Fruit fly (Drosophila melanogaster) whole organism, prepupa: ENCODE results near the gene dgt2.

ENCODE experiments used
- Blimp-1 ChIP-seq: fragments of 200-800 bp; sonication (Bioruptor generic); optimal IDR thresholded peaks from 3 replicates; lab custom pipeline; 2017; ENCODE audit warnings: missing biosample characterization, missing genetic modification characterization, mild to moderate bottlenecking, moderate library complexity, missing genetic modification reagents
- CG10669 ChIP-seq: fragments of 200-800 bp; sonication (Bioruptor generic); optimal IDR thresholded peaks from 3 replicates; lab custom pipeline; 2018; ENCODE audit warnings: missing biosample characterization, mild to moderate bottlenecking, missing genetic modification characterization, moderate library complexity
- CG11294 ChIP-seq: fragments of 200-800 bp; sonication (Bioruptor generic); IDR thresholded peaks from 2 replicates; pipeline ENCODE4 v1.3.6; 2022; ENCODE audit warnings: missing biosample characterization, missing genetic modification characterization
- CG11762 ChIP-seq: fragments of 200-800 bp; sonication (Bioruptor generic); optimal IDR thresholded peaks from 3 replicates; lab custom pipeline; 2016; ENCODE audit warnings: missing biosample characterization, missing genetic modification characterization; ENCODE audit not compliant: insufficient read depth
- CG11902 ChIP-seq: fragments of 200-800 bp; sonication (Bioruptor generic); optimal IDR thresholded peaks from 3 replicates; lab custom pipeline; 2016; ENCODE audit warnings: missing biosample characterization, missing genetic modification characterization
- CG1621 ChIP-seq: fragments of 200-800 bp; sonication (Bioruptor generic); optimal IDR thresholded peaks from 3 replicates; lab custom pipeline; 2018; ENCODE audit warnings: missing biosample characterization, mild to moderate bottlenecking, missing genetic modification characterization
- CG16779 ChIP-seq: fragments of 200-800 bp; sonication (Bioruptor generic); optimal IDR thresholded peaks from 3 replicates; lab custom pipeline; 2017; ENCODE audit warnings: missing biosample characterization, mild to moderate bottlenecking, missing genetic modification characterization
- CG3032 ChIP-seq: fragments of 200-800 bp; optimal IDR thresholded peaks from 2 replicates; lab custom pipeline; 2019; ENCODE audit warnings: missing biosample characterization, mild to moderate bottlenecking, missing genetic modification characterization, moderate library complexity
- CG31627 ChIP-seq: fragments of 200-800 bp; sonication (Bioruptor generic); optimal IDR thresholded peaks from 3 replicates; lab custom pipeline; 2016; ENCODE audit warnings: missing biosample characterization, missing genetic modification characterization
- CG6276 ChIP-seq: fragments of 200-800 bp; sonication (Bioruptor generic); optimal IDR thresholded peaks from 2 replicates; lab custom pipeline; 2017; ENCODE audit warnings: missing biosample characterization, mild to moderate bottlenecking, missing genetic modification characterization
- CG6792 ChIP-seq: fragments of 200-800 bp; sonication (Bioruptor generic); optimal IDR thresholded peaks from 3 replicates; lab custom pipeline; 2016; ENCODE audit warnings: missing biosample characterization, missing genetic modification characterization
- CG6808 ChIP-seq: fragments of 200-800 bp; sonication (Bioruptor generic); optimal IDR thresholded peaks from 3 replicates; lab custom pipeline; 2017; ENCODE audit warnings: missing biosample characterization, missing genetic modification characterization, mild to moderate bottlenecking, moderate library complexity, missing genetic modification reagents
- CG6854 ChIP-seq: fragments of 200-800 bp; sonication (Bioruptor generic); optimal IDR thresholded peaks from 2 replicates; lab custom pipeline; 2017; ENCODE audit warnings: missing biosample characterization, mild to moderate bottlenecking, missing genetic modification characterization
- CG7368 ChIP-seq: fragments of 200-800 bp; sonication (Bioruptor generic); optimal IDR thresholded peaks from 3 replicates; lab custom pipeline; 2016; ENCODE audit warnings: missing biosample characterization, missing genetic modification characterization
- CG8319 ChIP-seq: fragments of 200-800 bp; sonication (Bioruptor generic); optimal IDR thresholded peaks from 3 replicates; lab custom pipeline; 2016; ENCODE audit warnings: missing biosample characterization, missing genetic modification characterization
- CG8632 ChIP-seq: fragments of 200-800 bp; sonication (Bioruptor generic); optimal IDR thresholded peaks from 3 replicates; lab custom pipeline; 2016; ENCODE audit warnings: missing biosample characterization, missing genetic modification characterization
- Eip75B ChIP-seq: fragments of 200-800 bp; sonication (Bioruptor generic); optimal IDR thresholded peaks from 3 replicates; lab custom pipeline; 2016; ENCODE audit warnings: missing biosample characterization, missing genetic modification characterization
- Ets21C ChIP-seq: fragments of 200-800 bp; sonication (Bioruptor generic); optimal IDR thresholded peaks from 3 replicates; lab custom pipeline; 2016; ENCODE audit warnings: missing biosample characterization, missing genetic modification characterization
- Ets96B ChIP-seq: fragments of 200-800 bp; optimal IDR thresholded peaks from 2 replicates; lab custom pipeline; 2019; ENCODE audit warnings: missing biosample characterization, mild to moderate bottlenecking, missing genetic modification characterization, moderate library complexity
- Gug ChIP-seq: fragments of 200-800 bp; sonication (Bioruptor generic); IDR thresholded peaks from 2 replicates; pipeline ENCODE4 v1.3.6; 2022; ENCODE audit warnings: missing biosample characterization, missing genetic modification characterization
- Hr38 ChIP-seq: sonication (Bioruptor generic); optimal IDR thresholded peaks from 2 replicates; lab custom pipeline; 2016; ENCODE audit warnings: missing biosample characterization, missing genetic modification characterization
- Hr39 ChIP-seq: fragments of 200-800 bp; sonication (Bioruptor generic); optimal IDR thresholded peaks from 2 replicates; lab custom pipeline; 2016; ENCODE audit warnings: missing biosample characterization, missing genetic modification characterization
- Hr4 ChIP-seq: fragments of 200-800 bp; sonication (Bioruptor generic); optimal IDR thresholded peaks from 3 replicates; lab custom pipeline; 2016; ENCODE audit warnings: missing biosample characterization, missing genetic modification characterization
- Met ChIP-seq: fragments of 200-800 bp; sonication (Bioruptor generic); optimal IDR thresholded peaks from 3 replicates; lab custom pipeline; 2016; ENCODE audit warnings: missing biosample characterization, missing genetic modification characterization
- OdsH ChIP-seq: fragments of 200-800 bp; sonication (Bioruptor generic); optimal IDR thresholded peaks from 3 replicates; lab custom pipeline; 2016; ENCODE audit warnings: missing biosample characterization, missing genetic modification characterization
- Smox ChIP-seq: fragments of 200-800 bp; sonication (Bioruptor generic); optimal IDR thresholded peaks from 3 replicates; lab custom pipeline; 2016; ENCODE audit warnings: missing biosample characterization, missing genetic modification characterization
- Sox102F ChIP-seq: fragments of 200-800 bp; sonication (Bioruptor generic); optimal IDR thresholded peaks from 2 replicates; lab custom pipeline; 2016; ENCODE audit warnings: missing biosample characterization, mild to moderate bottlenecking, missing genetic modification characterization
- Sox14 ChIP-seq: fragments of 200-800 bp; sonication (Bioruptor generic); optimal IDR thresholded peaks from 3 replicates; lab custom pipeline; 2016; ENCODE audit warnings: missing biosample characterization, missing genetic modification characterization
- Sox15 ChIP-seq: fragments of 200-800 bp; sonication (Bioruptor generic); optimal IDR thresholded peaks from 3 replicates; lab custom pipeline; 2016; ENCODE audit warnings: missing biosample characterization, missing genetic modification characterization
- cyc ChIP-seq: fragments of 200-800 bp; sonication (Bioruptor generic); optimal IDR thresholded peaks from 3 replicates; lab custom pipeline; 2016; ENCODE audit warnings: missing biosample characterization, missing genetic modification characterization
- dsx ChIP-seq: fragments of 200-800 bp; optimal IDR thresholded peaks from 3 replicates; lab custom pipeline; 2019; ENCODE audit warnings: missing biosample characterization, mild to moderate bottlenecking, missing genetic modification characterization, moderate library complexity; ENCODE audit not compliant: poor library complexity, severe bottlenecking
- eg ChIP-seq: fragments of 200-800 bp; sonication (Bioruptor generic); IDR thresholded peaks from 3 replicates; pipeline ENCODE4 v1.3.6; 2022; ENCODE audit warnings: missing biosample characterization, missing genetic modification characterization
- esn ChIP-seq: fragments of 200-800 bp; sonication (Bioruptor generic); optimal IDR thresholded peaks from 2 replicates; lab custom pipeline; 2016; ENCODE audit warnings: missing biosample characterization, mild to moderate bottlenecking, missing genetic modification characterization, moderate library complexity
- fd59A ChIP-seq: fragments of 200-800 bp; sonication (Bioruptor generic); optimal IDR thresholded peaks from 2 replicates; lab custom pipeline; 2017; ENCODE audit warnings: missing biosample characterization, mild to moderate bottlenecking, missing genetic modification characterization, missing genetic modification reagents
- fd85E ChIP-seq: fragments of 200-800 bp; sonication (Bioruptor generic); optimal IDR thresholded peaks from 3 replicates; lab custom pipeline; 2016; ENCODE audit warnings: missing biosample characterization, missing genetic modification characterization
- fkh ChIP-seq: fragments of 200-800 bp; sonication (Bioruptor generic); optimal IDR thresholded peaks from 3 replicates; lab custom pipeline; 2017; ENCODE audit warnings: missing biosample characterization, mild to moderate bottlenecking, missing genetic modification characterization, moderate library complexity
- lz ChIP-seq: fragments of 200-800 bp; sonication (Bioruptor generic); optimal IDR thresholded peaks from 3 replicates; lab custom pipeline; 2016; ENCODE audit warnings: missing biosample characterization, missing genetic modification characterization
- net ChIP-seq: fragments of 200-800 bp; sonication (Bioruptor generic); optimal IDR thresholded peaks from 3 replicates; lab custom pipeline; 2016; ENCODE audit warnings: missing biosample characterization, missing genetic modification characterization
- pdm3 ChIP-seq: fragments of 200-800 bp; sonication (Bioruptor generic); optimal IDR thresholded peaks from 3 replicates; lab custom pipeline; 2016; ENCODE audit warnings: missing biosample characterization, missing genetic modification characterization
- salr ChIP-seq, 2 experiments: fragments of 200-800 bp; sonication (Bioruptor generic); optimal IDR thresholded peaks; 3 replicates each; lab custom pipeline; 2016 to 2018; ENCODE audit warnings: missing biosample characterization in 2 of 2, missing genetic modification characterization in 2 of 2, mild to moderate bottlenecking in 1 of 2
- svp ChIP-seq: fragments of 200-800 bp; sonication (Bioruptor generic); peaks from one replicate; lab custom pipeline; 2016; ENCODE audit warnings: missing biosample characterization, missing genetic modification characterization
- vri ChIP-seq: fragments of 200-800 bp; sonication (Bioruptor generic); optimal IDR thresholded peaks from 3 replicates; lab custom pipeline; 2016; ENCODE audit warnings: missing biosample characterization, mild to moderate bottlenecking, missing genetic modification characterization

Gene dgt2

DNA sequence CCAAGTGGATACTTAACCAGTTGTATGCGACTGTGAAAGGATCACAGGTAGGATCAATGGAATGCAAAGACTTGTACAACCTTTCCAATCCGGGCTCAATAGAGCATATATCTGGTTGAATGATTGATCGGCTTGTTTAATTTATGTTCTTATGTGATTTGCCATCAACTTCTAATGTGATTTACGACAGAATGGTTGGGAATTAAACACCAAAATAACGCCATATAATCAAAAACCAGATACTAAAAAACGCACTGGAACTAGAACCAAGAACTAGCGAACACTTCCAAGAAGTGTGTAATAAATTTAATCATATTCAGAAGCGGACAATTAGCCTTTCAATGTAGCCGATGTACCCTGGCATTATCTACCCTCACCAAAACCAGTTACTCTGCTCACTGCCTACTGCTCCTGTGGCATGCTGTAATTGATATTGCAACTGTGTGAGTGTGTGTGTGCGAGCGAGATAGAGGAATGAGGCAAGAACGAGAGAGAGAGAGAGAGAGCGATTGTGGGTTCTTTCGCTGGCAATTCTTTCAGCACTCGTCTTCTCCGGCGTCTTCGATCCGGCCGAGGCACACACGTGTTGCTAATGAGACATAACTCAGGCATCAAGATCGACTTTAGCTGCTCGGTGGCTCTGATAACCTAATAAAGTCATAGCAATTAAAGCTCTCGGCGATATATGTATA, 21.0 kb upstream of the dgt2 start (continued):
- TF ChIP-seq eg (GFP tag; lab: Robert Waterston, UW) (no peak), CG6276 (GFP tag; lab: Kevin White, UChicago) (peak; percentile 43), CG11762 (GFP tag; lab: Kevin White, UChicago) (peak; percentile 47), svp (peak; percentile 87), CG31627 (GFP tag; lab: Kevin White, UChicago) (peak; percentile 59), CG10669 (peak; percentile 59), CG7368 (GFP tag; lab: Kevin White, UChicago) (peak; percentile 32), Smox (GFP tag; lab: Kevin White, UChicago) (peak; percentile 52), Eip75B (GFP tag; lab: Kevin White, UChicago) (peak; percentile 45), salr (GFP tag; optimal IDR thresholded peaks at IDR 0.05; lab: Kevin White, UChicago) (peak in 1 of 2 experiments; percentile 73), pdm3 (GFP tag; lab: Kevin White, UChicago) (peak; percentile 70), fkh (GFP tag; lab: Kevin White, UChicago) (no peak), Sox14 (peak; percentile 52), CG8319 (GFP tag; lab: Kevin White, UChicago) (no peak), CG6854 (no peak), CG1621 (tag; lab: Kevin White, UChicago) (no peak), esn (GFP tag; lab: Kevin White, UChicago) (peak; percentile 74), Blimp-1 (GFP tag; lab: Kevin White, UChicago) (peak; percentile 12), CG11902 (peak; percentile 50), CG3032 (tag; lab: Kevin White, UChicago) (peak; percentile 47)
- TF ChIP-seq, all 60 proteins: peak for 47

dm6 chr2L:11969424-11969823, 20.3 kb upstream of the dgt2 start:
- TF ChIP-seq CG11762 (GFP tag; lab: Kevin White, UChicago) (no peak), svp (no peak), CG1621 (tag; lab: Kevin White, UChicago) (no peak), CG8319 (GFP tag; lab: Kevin White, UChicago) (no peak), Sox15 (GFP tag; lab: Kevin White, UChicago) (no peak), CG6792 (no peak), CG7368 (GFP tag; lab: Kevin White, UChicago) (no peak), CG11294 (GFP tag; lab: Robert Waterston, UW) (no peak), Hr39 (no peak), Met (no peak), Gug (no peak)

- TF ChIP-seq fd85E (GFP tag; lab: Kevin White, UChicago) (no peak), Sox15 (GFP tag; lab: Kevin White, UChicago) (no peak), Ets21C (no peak), Hr4 (GFP tag; lab: Kevin White, UChicago) (no peak), Hr39 (no peak), net (GFP tag; lab: Kevin White, UChicago) (no peak), CG8632 (no peak), CG1621 (tag; lab: Kevin White, UChicago) (no peak), CG7368 (GFP tag; lab: Kevin White, UChicago) (no peak), pdm3 (GFP tag; lab: Kevin White, UChicago) (no peak), lz (GFP tag; lab: Kevin White, UChicago) (no peak)
Observed at dm6 chr2L:11970343-11970742, 19.4 kb upstream of the dgt2 start.

DNA sequence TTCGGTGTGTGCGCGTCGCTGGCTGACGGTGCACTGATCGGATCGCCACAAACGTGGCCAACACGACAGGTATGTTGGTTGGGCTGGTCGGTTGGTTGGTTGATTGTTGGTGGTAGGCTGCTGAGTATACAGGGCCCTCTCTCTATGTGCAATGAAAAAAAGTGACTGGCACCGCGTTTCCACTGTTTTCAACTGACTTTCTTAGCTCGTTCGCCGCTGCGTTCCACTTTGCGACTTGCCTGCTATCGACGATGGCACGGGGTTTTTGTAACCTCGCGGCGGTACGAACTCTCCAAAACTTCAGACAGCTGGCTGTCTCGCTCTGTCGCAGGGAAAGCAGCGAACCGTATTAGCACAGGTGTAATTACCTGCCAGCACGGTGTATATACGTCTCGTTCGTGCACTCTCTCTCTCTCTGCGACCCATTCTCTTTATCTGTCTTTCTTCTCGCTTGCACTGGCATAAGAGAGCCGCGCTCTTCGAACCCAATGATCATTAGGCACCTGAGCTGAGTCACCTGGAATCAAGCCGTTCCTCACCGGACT, 18.8 kb upstream of the dgt2 start:
- TF ChIP-seq vri (GFP tag; lab: Kevin White, UChicago): no peak
- TF ChIP-seq dsx (GFP tag; lab: Kevin White, UChicago): peak; percentile 23
- TF ChIP-seq Ets96B (tag; lab: Kevin White, UChicago): no peak
- no peak for TF ChIP-seq CG16779
- TF ChIP-seq Smox (GFP tag; lab: Kevin White, UChicago): no peak
- TF ChIP-seq CG7368 (GFP tag; lab: Kevin White, UChicago): peak; percentile 24
- no peak for TF ChIP-seq OdsH (GFP tag; lab: Kevin White, UChicago)
- peak; percentile 5 for TF ChIP-seq CG6808
- no peak for TF ChIP-seq Hr4 (GFP tag; lab: Kevin White, UChicago)
- TF ChIP-seq Hr38: no peak
- TF ChIP-seq Met: peak; percentile 11
- no peak for TF ChIP-seq CG11902
- no peak for TF ChIP-seq CG11294 (GFP tag; lab: Robert Waterston, UW)
- no peak for TF ChIP-seq CG11762 (GFP tag; lab: Kevin White, UChicago)
- peak; percentile 29 for TF ChIP-seq Sox14
- TF ChIP-seq pdm3 (GFP tag; lab: Kevin White, UChicago): no peak
- no peak for TF ChIP-seq cyc (GFP tag; lab: Kevin White, UChicago)
- TF ChIP-seq Eip75B (GFP tag; lab: Kevin White, UChicago): peak; percentile 37
- no peak for TF ChIP-seq CG3032 (tag; lab: Kevin White, UChicago)
- no peak for TF ChIP-seq fd59A (GFP tag; lab: Kevin White, UChicago)
- TF ChIP-seq Sox102F (GFP tag; lab: Kevin White, UChicago): peak; percentile 29
- no peak for TF ChIP-seq Ets21C
- no peak for TF ChIP-seq fd85E (GFP tag; lab: Kevin White, UChicago)
